Worm (Caenorhabditis elegans) whole organism, L1 larva: ENCODE results near the gene grl-25.

Source experiments
- aha-1 ChIP-seq: fragments of 150-350 bp; optimal IDR thresholded peaks from 2 replicates; lab custom pipeline; 2014; ENCODE audit warnings: missing biosample characterization, missing genetic modification characterization
- efl-3 ChIP-seq: fragments of 200-800 bp; sonication (Bioruptor generic); optimal IDR thresholded peaks from 2 replicates; lab custom pipeline; 2018; ENCODE audit warnings: mild to moderate bottlenecking, missing genetic modification characterization, missing compliant biosample characterization
- fkh-10 ChIP-seq: sonication (generic microtip); optimal IDR thresholded peaks from 2 replicates; lab custom pipeline; 2017; ENCODE audit warnings: missing biosample characterization, missing genetic modification reagents, missing genetic modification characterization
- lin-13 ChIP-seq: fragments of 150-350 bp; optimal IDR thresholded peaks from 2 replicates; lab custom pipeline; 2014; ENCODE audit warnings: missing biosample characterization, missing genetic modification reagents, missing genetic modification characterization
- lin-15B ChIP-seq: fragments of 150-350 bp; sonication (generic microtip); optimal IDR thresholded peaks from 3 replicates; lab custom pipeline; 2014; ENCODE audit warnings: missing biosample characterization, missing genetic modification characterization
- lin-35 ChIP-seq, 2 experiments: fragments of 150-350 bp; optimal IDR thresholded peaks; 2 replicates each; lab custom pipeline; 2014; ENCODE audit warnings: missing biosample characterization in 2 of 2, missing genetic modification characterization in 2 of 2, missing genetic modification reagents in 2 of 2
- lin-39 ChIP-seq: fragments of 150-350 bp; optimal IDR thresholded peaks from 2 replicates; lab custom pipeline; 2014; ENCODE audit warnings: missing biosample characterization, missing genetic modification reagents, missing genetic modification characterization
- nhr-237 ChIP-seq: fragments of 150-350 bp; optimal IDR thresholded peaks from 2 replicates; lab custom pipeline; 2014; ENCODE audit warnings: missing biosample characterization, missing genetic modification characterization
- nhr-71 ChIP-seq: sonication (generic microtip); optimal IDR thresholded peaks from 2 replicates; lab custom pipeline; 2016; ENCODE audit warnings: mild to moderate bottlenecking, missing genetic modification characterization, moderate library complexity, missing compliant biosample characterization
- nhr-77 ChIP-seq: fragments of 150-350 bp; optimal IDR thresholded peaks from 2 replicates; lab custom pipeline; 2014; ENCODE audit warnings: missing biosample characterization, missing genetic modification characterization
- nhr-85 ChIP-seq: sonication (generic microtip); peaks from one replicate; lab custom pipeline; 2016; ENCODE audit warnings: missing genetic modification characterization, inconsistent platforms, missing compliant biosample characterization
- snpc-4 ChIP-seq: fragments of 150-350 bp; optimal IDR thresholded peaks from 2 replicates; lab custom pipeline; 2014; ENCODE audit warnings: missing biosample characterization, missing genetic modification characterization
- sox-4 ChIP-seq: sonication (generic microtip); optimal IDR thresholded peaks from 2 replicates; lab custom pipeline; 2016; ENCODE audit warnings: missing genetic modification characterization, missing compliant biosample characterization
- unc-62 ChIP-seq: fragments of 150-350 bp; optimal IDR thresholded peaks from 2 replicates; lab custom pipeline; 2014; ENCODE audit warnings: missing biosample characterization, missing genetic modification reagents, missing genetic modification characterization

DNA sequence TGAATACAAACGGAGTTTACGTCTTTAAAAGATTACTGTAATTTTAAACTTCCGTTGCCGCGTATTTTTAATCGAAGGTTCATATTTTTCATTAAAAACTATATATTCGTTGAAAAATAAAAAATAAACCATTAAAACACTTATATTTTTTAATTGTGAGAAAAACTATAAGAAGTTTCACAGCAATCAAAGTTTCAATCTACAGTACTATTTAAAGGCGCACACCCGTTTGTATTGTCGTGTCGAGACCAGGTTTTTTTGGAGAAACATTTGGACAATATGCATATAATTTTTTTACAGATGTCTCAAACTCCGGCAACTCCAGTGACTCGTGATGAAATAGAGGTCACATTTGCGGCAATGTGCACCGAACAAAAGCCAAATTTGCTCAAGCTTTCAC, 11.7 kb downstream of the grl-25 start, which contains the start of gene R08D7.5:
- TF ChIP-seq lin-15B (tag; lab: Kevin White, UChicago) (no peak), sox-4 (tag; lab: Kevin White, UChicago) (no peak), lin-35 (GFP tag; optimal IDR thresholded peaks at IDR 0.05; lab: Kevin White, UChicago) (no peak), fkh-10 (GFP tag; lab: Kevin White, UChicago) (no peak), nhr-237 (tag; lab: Kevin White, UChicago) (no peak), nhr-77 (tag; lab: Kevin White, UChicago) (no peak), snpc-4 (tag; lab: Kevin White, UChicago) (no peak), lin-39 (tag; lab: Kevin White, UChicago) (no peak), efl-3 (no peak), lin-13 (GFP tag; lab: Kevin White, UChicago) (no peak), nhr-85 (tag; lab: Kevin White, UChicago) (no peak), nhr-71 (no peak), unc-62 (GFP tag; lab: Kevin White, UChicago) (no peak), aha-1 (tag; lab: Kevin White, UChicago) (no peak)
